Fruit fly (Drosophila melanogaster) whole organism, prepupa: Measurements from ENCODE around the gene CG9330.

Source experiments
- Blimp-1 ChIP-seq: fragments of 200-800 bp; sonication (Bioruptor generic); optimal IDR thresholded peaks from 3 replicates; lab custom pipeline; 2017; ENCODE audit warnings: missing biosample characterization, missing genetic modification characterization, mild to moderate bottlenecking, moderate library complexity, missing genetic modification reagents
- CG10669 ChIP-seq: fragments of 200-800 bp; sonication (Bioruptor generic); optimal IDR thresholded peaks from 3 replicates; lab custom pipeline; 2018; ENCODE audit warnings: missing biosample characterization, mild to moderate bottlenecking, missing genetic modification characterization, moderate library complexity
- CG11294 ChIP-seq: fragments of 200-800 bp; sonication (Bioruptor generic); IDR thresholded peaks from 2 replicates; pipeline ENCODE4 v1.3.6; 2022; ENCODE audit warnings: missing biosample characterization, missing genetic modification characterization
- CG11762 ChIP-seq: fragments of 200-800 bp; sonication (Bioruptor generic); optimal IDR thresholded peaks from 3 replicates; lab custom pipeline; 2016; ENCODE audit warnings: missing biosample characterization, missing genetic modification characterization; ENCODE audit not compliant: insufficient read depth
- CG11902 ChIP-seq: fragments of 200-800 bp; sonication (Bioruptor generic); optimal IDR thresholded peaks from 3 replicates; lab custom pipeline; 2016; ENCODE audit warnings: missing biosample characterization, missing genetic modification characterization
- CG15336 ChIP-seq: fragments of 200-800 bp; sonication (Bioruptor generic); IDR thresholded peaks from 2 replicates; pipeline ENCODE4 v1.3.6; 2022; ENCODE audit warnings: missing biosample characterization, missing genetic modification characterization
- CG1621 ChIP-seq: fragments of 200-800 bp; sonication (Bioruptor generic); optimal IDR thresholded peaks from 3 replicates; lab custom pipeline; 2018; ENCODE audit warnings: missing biosample characterization, mild to moderate bottlenecking, missing genetic modification characterization
- CG16779 ChIP-seq: fragments of 200-800 bp; sonication (Bioruptor generic); optimal IDR thresholded peaks from 3 replicates; lab custom pipeline; 2017; ENCODE audit warnings: missing biosample characterization, mild to moderate bottlenecking, missing genetic modification characterization
- CG3032 ChIP-seq: fragments of 200-800 bp; optimal IDR thresholded peaks from 2 replicates; lab custom pipeline; 2019; ENCODE audit warnings: missing biosample characterization, mild to moderate bottlenecking, missing genetic modification characterization, moderate library complexity
- CG31627 ChIP-seq: fragments of 200-800 bp; sonication (Bioruptor generic); optimal IDR thresholded peaks from 3 replicates; lab custom pipeline; 2016; ENCODE audit warnings: missing biosample characterization, missing genetic modification characterization
- CG32006 ChIP-seq: fragments of 200-800 bp; sonication (Bioruptor generic); optimal IDR thresholded peaks from 3 replicates; lab custom pipeline; 2017; ENCODE audit warnings: missing biosample characterization, mild to moderate bottlenecking, missing genetic modification characterization
- CG3919 ChIP-seq: fragments of 200-800 bp; sonication (Bioruptor generic); optimal IDR thresholded peaks from 3 replicates; lab custom pipeline; 2016; ENCODE audit warnings: missing biosample characterization, missing genetic modification characterization
- CG4318 ChIP-seq: fragments of 200-800 bp; sonication (Bioruptor generic); optimal IDR thresholded peaks from 3 replicates; lab custom pipeline; 2017; ENCODE audit warnings: missing biosample characterization, mild to moderate bottlenecking, missing genetic modification characterization
- CG6163 ChIP-seq: fragments of 200-800 bp; sonication (Bioruptor generic); IDR thresholded peaks from 3 replicates; pipeline ENCODE4 v1.3.6; 2022; ENCODE audit warnings: missing biosample characterization, missing genetic modification characterization
- CG6276 ChIP-seq: fragments of 200-800 bp; sonication (Bioruptor generic); optimal IDR thresholded peaks from 2 replicates; lab custom pipeline; 2017; ENCODE audit warnings: missing biosample characterization, mild to moderate bottlenecking, missing genetic modification characterization
- CG6792 ChIP-seq: fragments of 200-800 bp; sonication (Bioruptor generic); optimal IDR thresholded peaks from 3 replicates; lab custom pipeline; 2016; ENCODE audit warnings: missing biosample characterization, missing genetic modification characterization
- CG6808 ChIP-seq: fragments of 200-800 bp; sonication (Bioruptor generic); optimal IDR thresholded peaks from 3 replicates; lab custom pipeline; 2017; ENCODE audit warnings: missing biosample characterization, missing genetic modification characterization, mild to moderate bottlenecking, moderate library complexity, missing genetic modification reagents
- CG6854 ChIP-seq: fragments of 200-800 bp; sonication (Bioruptor generic); optimal IDR thresholded peaks from 2 replicates; lab custom pipeline; 2017; ENCODE audit warnings: missing biosample characterization, mild to moderate bottlenecking, missing genetic modification characterization
- CG7368 ChIP-seq: fragments of 200-800 bp; sonication (Bioruptor generic); optimal IDR thresholded peaks from 3 replicates; lab custom pipeline; 2016; ENCODE audit warnings: missing biosample characterization, missing genetic modification characterization
- CG8119 ChIP-seq: fragments of 200-800 bp; sonication (Bioruptor generic); IDR thresholded peaks from 3 replicates; pipeline ENCODE4 v1.3.6; 2022; ENCODE audit warnings: missing biosample characterization, missing genetic modification characterization
- CG8319 ChIP-seq: fragments of 200-800 bp; sonication (Bioruptor generic); optimal IDR thresholded peaks from 3 replicates; lab custom pipeline; 2016; ENCODE audit warnings: missing biosample characterization, missing genetic modification characterization
- CG9139 ChIP-seq: fragments of 200-800 bp; sonication (Bioruptor generic); optimal IDR thresholded peaks from 3 replicates; lab custom pipeline; 2017; ENCODE audit warnings: missing biosample characterization, mild to moderate bottlenecking, missing genetic modification characterization
- Eip78C ChIP-seq: fragments of 200-800 bp; sonication (Bioruptor generic); peaks from one replicate; lab custom pipeline; 2016; ENCODE audit warnings: missing biosample characterization, missing genetic modification characterization
- Eip93F ChIP-seq: fragments of 200-800 bp; sonication (Bioruptor generic); optimal IDR thresholded peaks from 2 replicates; lab custom pipeline; 2016; ENCODE audit warnings: missing biosample characterization, mild to moderate bottlenecking, missing genetic modification characterization
- Ets21C ChIP-seq: fragments of 200-800 bp; sonication (Bioruptor generic); optimal IDR thresholded peaks from 3 replicates; lab custom pipeline; 2016; ENCODE audit warnings: missing biosample characterization, missing genetic modification characterization
- Gug ChIP-seq: fragments of 200-800 bp; sonication (Bioruptor generic); IDR thresholded peaks from 2 replicates; pipeline ENCODE4 v1.3.6; 2022; ENCODE audit warnings: missing biosample characterization, missing genetic modification characterization
- Hr38 ChIP-seq: sonication (Bioruptor generic); optimal IDR thresholded peaks from 2 replicates; lab custom pipeline; 2016; ENCODE audit warnings: missing biosample characterization, missing genetic modification characterization
- Hr39 ChIP-seq: fragments of 200-800 bp; sonication (Bioruptor generic); optimal IDR thresholded peaks from 2 replicates; lab custom pipeline; 2016; ENCODE audit warnings: missing biosample characterization, missing genetic modification characterization
- Hr4 ChIP-seq: fragments of 200-800 bp; sonication (Bioruptor generic); optimal IDR thresholded peaks from 3 replicates; lab custom pipeline; 2016; ENCODE audit warnings: missing biosample characterization, missing genetic modification characterization
- Lpt ChIP-seq: fragments of 200-800 bp; sonication (Bioruptor generic); optimal IDR thresholded peaks from 3 replicates; lab custom pipeline; 2016; ENCODE audit warnings: missing biosample characterization, missing genetic modification characterization
- Met ChIP-seq: fragments of 200-800 bp; sonication (Bioruptor generic); optimal IDR thresholded peaks from 3 replicates; lab custom pipeline; 2016; ENCODE audit warnings: missing biosample characterization, missing genetic modification characterization
- OdsH ChIP-seq: fragments of 200-800 bp; sonication (Bioruptor generic); optimal IDR thresholded peaks from 3 replicates; lab custom pipeline; 2016; ENCODE audit warnings: missing biosample characterization, missing genetic modification characterization
- Sox102F ChIP-seq: fragments of 200-800 bp; sonication (Bioruptor generic); optimal IDR thresholded peaks from 2 replicates; lab custom pipeline; 2016; ENCODE audit warnings: missing biosample characterization, mild to moderate bottlenecking, missing genetic modification characterization
- Sox14 ChIP-seq: fragments of 200-800 bp; sonication (Bioruptor generic); optimal IDR thresholded peaks from 3 replicates; lab custom pipeline; 2016; ENCODE audit warnings: missing biosample characterization, missing genetic modification characterization
- Sox15 ChIP-seq: fragments of 200-800 bp; sonication (Bioruptor generic); optimal IDR thresholded peaks from 3 replicates; lab custom pipeline; 2016; ENCODE audit warnings: missing biosample characterization, missing genetic modification characterization
- acj6 ChIP-seq: fragments of 200-800 bp; sonication (Bioruptor generic); optimal IDR thresholded peaks from 3 replicates; lab custom pipeline; 2016; ENCODE audit warnings: missing biosample characterization, missing genetic modification characterization
- cyc ChIP-seq: fragments of 200-800 bp; sonication (Bioruptor generic); optimal IDR thresholded peaks from 3 replicates; lab custom pipeline; 2016; ENCODE audit warnings: missing biosample characterization, missing genetic modification characterization
- eg ChIP-seq: fragments of 200-800 bp; sonication (Bioruptor generic); IDR thresholded peaks from 3 replicates; pipeline ENCODE4 v1.3.6; 2022; ENCODE audit warnings: missing biosample characterization, missing genetic modification characterization
- esn ChIP-seq: fragments of 200-800 bp; sonication (Bioruptor generic); optimal IDR thresholded peaks from 2 replicates; lab custom pipeline; 2016; ENCODE audit warnings: missing biosample characterization, mild to moderate bottlenecking, missing genetic modification characterization, moderate library complexity
- fd59A ChIP-seq: fragments of 200-800 bp; sonication (Bioruptor generic); optimal IDR thresholded peaks from 2 replicates; lab custom pipeline; 2017; ENCODE audit warnings: missing biosample characterization, mild to moderate bottlenecking, missing genetic modification characterization, missing genetic modification reagents
- fd85E ChIP-seq: fragments of 200-800 bp; sonication (Bioruptor generic); optimal IDR thresholded peaks from 3 replicates; lab custom pipeline; 2016; ENCODE audit warnings: missing biosample characterization, missing genetic modification characterization
- fkh ChIP-seq: fragments of 200-800 bp; sonication (Bioruptor generic); optimal IDR thresholded peaks from 3 replicates; lab custom pipeline; 2017; ENCODE audit warnings: missing biosample characterization, mild to moderate bottlenecking, missing genetic modification characterization, moderate library complexity
- lz ChIP-seq: fragments of 200-800 bp; sonication (Bioruptor generic); optimal IDR thresholded peaks from 3 replicates; lab custom pipeline; 2016; ENCODE audit warnings: missing biosample characterization, missing genetic modification characterization
- net ChIP-seq: fragments of 200-800 bp; sonication (Bioruptor generic); optimal IDR thresholded peaks from 3 replicates; lab custom pipeline; 2016; ENCODE audit warnings: missing biosample characterization, missing genetic modification characterization
- salr ChIP-seq, 2 experiments: fragments of 200-800 bp; sonication (Bioruptor generic); optimal IDR thresholded peaks; 3 replicates each; lab custom pipeline; 2016 to 2018; ENCODE audit warnings: missing biosample characterization in 2 of 2, missing genetic modification characterization in 2 of 2, mild to moderate bottlenecking in 1 of 2
- spab ChIP-seq: fragments of 200-800 bp; sonication (Bioruptor generic); optimal IDR thresholded peaks from 2 replicates; lab custom pipeline; 2017; ENCODE audit warnings: missing biosample characterization, mild to moderate bottlenecking, missing genetic modification characterization, missing genetic modification reagents
- ss ChIP-seq, 2 experiments: fragments of 200-800 bp; sonication (Bioruptor generic); optimal IDR thresholded peaks; 2 replicates in 1 of 2; 3 replicates in 1 of 2; lab custom pipeline; 2017 to 2018; ENCODE audit warnings: mild to moderate bottlenecking in 2 of 2, missing biosample characterization in 2 of 2, missing genetic modification characterization in 2 of 2, moderate library complexity in 1 of 2
- svp ChIP-seq: fragments of 200-800 bp; sonication (Bioruptor generic); peaks from one replicate; lab custom pipeline; 2016; ENCODE audit warnings: missing biosample characterization, missing genetic modification characterization
- topi ChIP-seq: fragments of 200-800 bp; sonication (Bioruptor generic); optimal IDR thresholded peaks from 3 replicates; lab custom pipeline; 2016; ENCODE audit warnings: missing biosample characterization, missing genetic modification characterization
- vri ChIP-seq: fragments of 200-800 bp; sonication (Bioruptor generic); optimal IDR thresholded peaks from 3 replicates; lab custom pipeline; 2016; ENCODE audit warnings: missing biosample characterization, mild to moderate bottlenecking, missing genetic modification characterization

The CG9330 gene

dm6 chr3L:19632766-19633632 is 46.9 kb downstream of the CG9330 start:
- TF ChIP-seq CG7368, result peak; percentile 40
- peak; percentile 70 for TF ChIP-seq CG8119 (GFP tag; lab: Robert Waterston, UW)
- TF ChIP-seq CG32006 (GFP tag; lab: Kevin White, UChicago), result no peak
- TF ChIP-seq CG11762 (GFP tag; lab: Kevin White, UChicago), result peak; percentile 19
- peak; percentile 51 for TF ChIP-seq CG6276 (GFP tag; lab: Kevin White, UChicago)
- peak; percentile 54 for TF ChIP-seq vri
- peak; percentile 59 for TF ChIP-seq CG11294 (GFP tag; lab: Robert Waterston, UW)
- peak; percentile 27 for TF ChIP-seq CG11902 (GFP tag; lab: Kevin White, UChicago)
- no peak for TF ChIP-seq CG10669 (GFP tag; lab: Kevin White, UChicago)
- TF ChIP-seq topi (GFP tag; lab: Kevin White, UChicago), result peak; percentile 70
- TF ChIP-seq Sox14 (GFP tag; lab: Kevin White, UChicago), result peak; percentile 53
- no peak for TF ChIP-seq CG6808 (GFP tag; lab: Kevin White, UChicago)
- peak; percentile 82 for TF ChIP-seq svp
- peak; percentile 58 for TF ChIP-seq fkh (GFP tag; lab: Kevin White, UChicago)
- TF ChIP-seq CG8319 (GFP tag; lab: Kevin White, UChicago), result peak; percentile 93
- TF ChIP-seq cyc (GFP tag; lab: Kevin White, UChicago), result peak; percentile 64
- peak; percentile 30 for TF ChIP-seq CG4318
- TF ChIP-seq lz (GFP tag; lab: Kevin White, UChicago), result peak; percentile 49
- TF ChIP-seq CG1621 (tag; lab: Kevin White, UChicago), result peak; percentile 14
- TF ChIP-seq Lpt, result peak; percentile 51
- TF ChIP-seq acj6, result peak; percentile 58
- peak; percentile 82; the same call in 2 of the 3 replicates for TF ChIP-seq eg (GFP tag; lab: Robert Waterston, UW)
- peak; percentile 43 for TF ChIP-seq Eip93F (GFP tag; lab: Kevin White, UChicago)
- peak; percentile 15 for TF ChIP-seq Blimp-1 (GFP tag; lab: Kevin White, UChicago)
- peak in 1 of 2 experiments; percentile 8 for TF ChIP-seq salr (GFP tag; optimal IDR thresholded peaks at IDR 0.05; lab: Kevin White, UChicago)
- peak; percentile 95 for TF ChIP-seq CG6854 (GFP tag; lab: Kevin White, UChicago)
- TF ChIP-seq Gug (GFP tag; lab: Robert Waterston, UW), result peak; percentile 52; the same call in 1 of the 2 replicates
- TF ChIP-seq CG6792 (GFP tag; lab: Kevin White, UChicago), result peak; percentile 41
- peak; percentile 52 for TF ChIP-seq Sox102F (GFP tag; lab: Kevin White, UChicago)
- no peak for TF ChIP-seq ss (GFP tag; optimal IDR thresholded peaks at IDR 0.05; lab: Kevin White, UChicago)
- no peak for TF ChIP-seq CG16779
- peak; percentile 65 for TF ChIP-seq Hr39
- peak; percentile 69 for TF ChIP-seq CG31627
- peak; percentile 39 for TF ChIP-seq Sox15 (GFP tag; lab: Kevin White, UChicago)
- TF ChIP-seq spab (GFP tag; lab: Kevin White, UChicago), result no peak
- TF ChIP-seq fd59A (GFP tag; lab: Kevin White, UChicago), result no peak
- no peak for TF ChIP-seq Hr38
- TF ChIP-seq esn (GFP tag; lab: Kevin White, UChicago), result peak; percentile 73
- TF ChIP-seq Hr4 (GFP tag; lab: Kevin White, UChicago), result peak; percentile 85
- TF ChIP-seq OdsH (GFP tag; lab: Kevin White, UChicago), result peak; percentile 70
- TF ChIP-seq Met (GFP tag; lab: Kevin White, UChicago), result peak; percentile 72
- peak; percentile 41 for TF ChIP-seq net (GFP tag; lab: Kevin White, UChicago)
- TF ChIP-seq CG15336 (GFP tag; lab: Robert Waterston, UW), result peak; percentile 78
- peak; percentile 31 for TF ChIP-seq CG3032
- no peak for TF ChIP-seq Ets21C (GFP tag; lab: Kevin White, UChicago)
- peak; percentile 67; the same call in 2 of the 3 replicates for TF ChIP-seq CG6163
- peak; percentile 57 for TF ChIP-seq CG3919 (GFP tag; lab: Kevin White, UChicago)
- TF ChIP-seq Eip78C, result peak; percentile 93
- TF ChIP-seq fd85E (GFP tag; lab: Kevin White, UChicago), result no peak
- TF ChIP-seq CG9139, result peak; percentile 4
